Worm (Caenorhabditis elegans) whole organism, midembryonic: ENCODE data around the gene ubc-8.
A peak's percentile ranks its signal among the peaks of the same experiment; 100 is the strongest.

Experiments
- T22C8.4 ChIP-seq: fragments of 200-800 bp; sonication (Bioruptor generic); IDR thresholded peaks from 2 replicates; pipeline ENCODE4 v1.3.6; 2022; ENCODE audit warnings: missing genetic modification characterization, missing compliant biosample characterization
- cog-1 ChIP-seq: sonication (generic microtip); optimal IDR thresholded peaks from 2 replicates; lab custom pipeline; 2016; ENCODE audit warnings: missing genetic modification characterization, missing compliant biosample characterization
- flt-1 ChIP-seq: fragments of 200-800 bp; sonication (Bioruptor generic); IDR thresholded peaks from 2 replicates; pipeline ENCODE4 v1.3.6; 2022; ENCODE audit warnings: missing genetic modification characterization, missing compliant biosample characterization
- klf-2 ChIP-seq: fragments of 200-800 bp; sonication (Bioruptor generic); conservative IDR thresholded peaks from 2 replicates; pipeline ENCODE4 v1.3.6; 2022; ENCODE audit warnings: missing genetic modification reagents, missing genetic modification characterization, missing compliant biosample characterization
- med-1 ChIP-seq: sonication (generic microtip); optimal IDR thresholded peaks from 2 replicates; lab custom pipeline; 2017; ENCODE audit warnings: missing genetic modification characterization, mild to moderate bottlenecking, missing compliant biosample characterization, antibody characterized with exemption, missing genetic modification reagents; ENCODE audit not compliant: insufficient read depth
- ref-1 ChIP-seq: fragments of 200-800 bp; sonication (Bioruptor generic); conservative IDR thresholded peaks from 2 replicates; pipeline ENCODE4 v1.3.6; 2022; ENCODE audit warnings: missing genetic modification reagents, missing genetic modification characterization, missing compliant biosample characterization
- tab-1 ChIP-seq: fragments of 200-800 bp; sonication (Bioruptor generic); IDR thresholded peaks from 2 replicates; pipeline ENCODE4 v1.3.6; 2022; ENCODE audit warnings: missing genetic modification characterization, missing compliant biosample characterization
- ztf-23 ChIP-seq: fragments of 200-800 bp; sonication (Bioruptor generic); IDR thresholded peaks from 2 replicates; pipeline ENCODE4 v1.3.6; 2022; ENCODE audit warnings: missing genetic modification reagents, missing genetic modification characterization, missing compliant biosample characterization
- ztf-29 ChIP-seq: fragments of 200-800 bp; sonication (Bioruptor generic); IDR thresholded peaks from 2 replicates; pipeline ENCODE4 v1.3.6; 2022; ENCODE audit warnings: missing genetic modification reagents, missing genetic modification characterization, missing compliant biosample characterization

The ubc-8 gene

DNA sequence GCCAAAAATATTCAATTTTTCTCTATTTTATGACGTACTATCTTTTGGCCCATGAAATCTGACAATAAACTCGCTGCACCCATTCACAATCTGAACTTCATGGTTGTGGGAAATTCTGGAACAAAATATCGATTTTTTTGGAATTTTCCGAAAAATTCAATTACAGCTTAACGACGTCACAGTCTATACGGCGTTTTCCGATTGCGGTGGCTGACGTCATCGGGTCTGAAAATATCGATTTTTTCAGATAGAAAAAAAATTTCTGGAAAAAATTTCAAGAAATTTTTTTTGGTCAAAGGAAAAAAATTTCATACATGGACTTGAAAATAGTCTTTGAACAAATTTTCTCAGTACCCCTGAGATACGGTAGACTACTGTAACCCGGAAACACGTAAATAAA lies at the start of gene ubc-8:
Gene ubc-8, minus strand, starts transcription at position 227 of the 400 bp plus-strand sequence.
- TF ChIP-seq ztf-23 (GFP tag; lab: Robert Waterston, UW) (no peak), T22C8.4 (GFP tag; lab: Robert Waterston, UW) (0 out of 2 replicates have a peak, but pooled peaks have one; percentile 40)

DNA sequence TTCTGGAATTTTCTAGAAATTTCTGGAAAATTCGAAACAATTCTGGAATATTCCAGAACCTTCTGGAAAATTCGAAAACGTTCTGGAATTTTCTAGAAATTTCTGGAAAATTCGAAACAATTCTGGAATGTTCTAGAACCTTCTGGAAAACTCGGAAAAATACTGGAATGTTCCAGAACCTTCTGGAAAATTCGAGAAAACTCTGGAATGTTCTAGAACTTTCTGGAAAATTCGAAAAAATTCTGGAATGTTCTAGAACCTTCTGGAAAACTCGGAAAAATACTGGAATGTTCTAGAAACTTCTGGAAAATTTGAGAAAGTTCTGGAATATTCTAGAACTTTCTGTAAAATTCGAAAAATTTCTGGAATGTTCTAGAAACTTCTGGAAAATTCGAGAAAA lies 49.0 kb upstream of the ubc-8 start:
- TF ChIP-seq flt-1, result peak; percentile 71

DNA sequence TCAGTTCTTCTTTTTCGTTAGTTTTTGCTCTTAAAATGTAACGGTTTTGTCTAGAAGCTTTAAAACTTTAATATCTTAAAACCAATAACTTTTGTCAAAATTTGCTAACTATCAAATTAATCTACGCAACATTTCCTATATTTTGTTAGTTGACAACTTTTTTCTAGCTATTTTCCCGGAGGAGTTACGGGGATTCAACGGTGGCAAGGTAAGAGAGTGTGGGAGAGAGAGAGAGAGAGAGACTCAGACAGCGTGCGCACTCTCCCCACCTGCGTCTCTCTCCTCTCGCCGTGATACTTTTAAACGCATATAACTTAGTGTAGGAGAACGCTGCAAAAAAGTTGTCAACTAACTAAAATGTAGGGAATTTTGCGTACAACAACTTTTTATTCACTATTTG lies 46.5 kb upstream of the ubc-8 start:
- TF ChIP-seq ztf-29 (no peak), T22C8.4 (GFP tag; lab: Robert Waterston, UW) (no peak), ref-1 (GFP tag; lab: Robert Waterston, UW) (no peak), flt-1 (no peak), med-1 (GFP tag; lab: Kevin White, UChicago) (no peak)

DNA sequence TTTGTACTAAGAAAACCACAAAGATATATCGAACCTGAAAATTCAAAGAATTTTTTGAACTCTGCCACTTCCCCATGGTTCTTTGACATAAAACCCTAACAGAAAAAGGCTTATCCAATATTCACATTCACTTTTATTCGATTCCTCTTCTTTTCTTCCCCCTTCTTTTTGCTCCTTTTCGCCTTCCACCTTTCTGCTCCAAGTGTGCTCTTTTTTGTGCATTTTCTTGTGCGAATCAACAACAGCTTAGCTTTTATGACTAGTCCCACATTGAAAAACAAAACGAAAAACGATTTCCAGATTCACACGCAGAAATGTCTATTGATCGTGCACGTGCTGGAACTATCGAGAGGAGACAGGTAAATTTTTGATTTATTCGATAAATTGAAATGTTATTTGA lies 44.5 kb upstream of the ubc-8 start, which contains the start of gene Y54G2A.41:
Gene Y54G2A.41, plus strand, starts transcription at position 301 of the 400 bp plus-strand sequence.
- TF ChIP-seq med-1 (GFP tag; lab: Kevin White, UChicago), result no peak
- TF ChIP-seq ref-1 (GFP tag; lab: Robert Waterston, UW), result no peak
- TF ChIP-seq ztf-23 (GFP tag; lab: Robert Waterston, UW), result no peak
- no peak for TF ChIP-seq T22C8.4 (GFP tag; lab: Robert Waterston, UW)
- TF ChIP-seq flt-1, result no peak
- no peak for TF ChIP-seq klf-2 (GFP tag; lab: Robert Waterston, UW)
- no peak for TF ChIP-seq tab-1 (GFP tag; lab: Robert Waterston, UW)
- no peak for TF ChIP-seq ztf-29

DNA sequence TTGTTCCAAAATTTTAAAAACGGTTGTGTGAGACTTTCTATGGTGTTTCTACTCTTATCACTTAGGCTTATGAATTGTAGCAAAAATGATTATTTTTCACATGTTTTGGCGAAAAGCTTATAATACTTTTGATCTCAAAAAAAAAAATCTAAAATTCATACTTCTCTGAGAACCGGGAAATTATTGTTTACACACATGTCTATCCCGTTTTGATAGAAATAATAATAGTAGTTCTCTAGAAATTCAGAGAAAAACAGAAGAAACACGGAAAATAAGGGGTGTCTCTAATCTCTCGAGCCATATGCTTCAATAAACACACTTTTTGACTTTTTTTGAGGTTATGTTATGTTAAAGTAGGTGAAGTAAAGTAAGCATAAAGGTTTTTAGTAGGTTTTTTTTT lies 43.6 kb upstream of the ubc-8 start:
- TF ChIP-seq med-1 (GFP tag; lab: Kevin White, UChicago) (no peak), ztf-29 (no peak), T22C8.4 (GFP tag; lab: Robert Waterston, UW) (no peak), tab-1 (GFP tag; lab: Robert Waterston, UW) (no peak), ztf-23 (GFP tag; lab: Robert Waterston, UW) (no peak), klf-2 (GFP tag; lab: Robert Waterston, UW) (no peak), cog-1 (no peak), ref-1 (GFP tag; lab: Robert Waterston, UW) (no peak), flt-1 (no peak)

DNA sequence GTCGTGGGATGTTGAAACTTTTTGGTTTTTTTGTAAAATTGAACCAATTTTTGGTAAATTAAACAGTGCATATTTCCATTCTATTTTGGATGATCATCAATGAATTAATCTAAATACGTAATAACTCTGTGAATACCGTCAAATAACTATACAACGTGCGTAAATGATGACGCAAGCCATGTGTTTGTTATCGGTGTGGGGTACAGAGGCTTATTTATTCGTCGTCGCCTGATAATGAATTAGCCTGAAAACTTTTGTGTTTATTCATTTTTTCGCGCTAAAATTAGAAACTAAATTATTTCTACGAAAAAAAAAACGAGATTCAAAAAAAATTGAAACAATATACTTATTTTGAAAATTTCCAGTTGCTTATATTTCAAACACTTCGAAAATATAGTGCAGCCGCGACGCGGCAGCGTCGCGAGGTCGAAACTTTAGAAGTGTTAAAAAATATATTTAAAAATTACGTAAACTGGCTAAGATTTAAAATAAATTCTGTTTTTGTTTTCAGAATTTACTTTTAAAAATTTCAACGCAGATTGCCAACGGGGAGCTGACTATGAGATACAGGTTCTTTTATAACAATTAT lies 41.9 kb upstream of the ubc-8 start:
- TF ChIP-seq flt-1, result no peak
- TF ChIP-seq klf-2 (GFP tag; lab: Robert Waterston, UW), result no peak
- no peak for TF ChIP-seq ztf-29
- no peak for TF ChIP-seq tab-1 (GFP tag; lab: Robert Waterston, UW)
- no peak for TF ChIP-seq ref-1 (GFP tag; lab: Robert Waterston, UW)
- TF ChIP-seq cog-1, result no peak
- no peak for TF ChIP-seq ztf-23 (GFP tag; lab: Robert Waterston, UW)
- no peak for TF ChIP-seq T22C8.4 (GFP tag; lab: Robert Waterston, UW)
- TF ChIP-seq med-1 (GFP tag; lab: Kevin White, UChicago), result no peak

DNA sequence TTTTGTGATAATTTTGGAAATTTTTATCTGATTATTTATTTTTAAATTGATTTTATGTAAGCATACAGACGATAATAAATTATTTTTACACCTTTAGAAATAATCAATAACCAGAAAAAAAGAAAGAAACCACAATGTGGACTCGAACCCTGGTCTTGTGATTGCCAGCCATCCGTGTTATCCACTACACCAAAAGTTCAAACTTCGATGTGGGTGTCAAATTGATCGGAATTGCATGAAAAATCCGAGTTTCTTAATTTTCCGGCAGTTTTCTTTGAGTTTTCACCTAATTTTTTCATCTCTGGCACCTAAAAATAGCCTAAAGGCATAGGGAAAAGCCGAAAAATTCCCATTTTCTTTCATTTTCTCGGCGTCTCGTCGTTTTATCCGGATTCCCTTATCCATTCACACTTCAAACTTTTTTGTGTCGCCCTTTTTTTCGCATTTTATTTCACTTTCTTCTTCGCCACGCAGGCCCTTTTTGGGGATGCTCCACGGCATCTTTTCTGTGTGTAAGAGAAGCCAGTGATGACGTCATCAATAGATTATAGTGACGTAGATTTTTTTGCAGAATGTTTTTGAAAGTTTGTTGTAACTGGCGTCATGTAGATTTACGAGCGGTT lies 40.5 kb upstream of the ubc-8 start:
- TF ChIP-seq tab-1 (GFP tag; lab: Robert Waterston, UW), result no peak
- no peak for TF ChIP-seq med-1 (GFP tag; lab: Kevin White, UChicago)
- no peak for TF ChIP-seq ztf-23 (GFP tag; lab: Robert Waterston, UW)
- TF ChIP-seq ref-1 (GFP tag; lab: Robert Waterston, UW), result no peak
- no peak for TF ChIP-seq T22C8.4 (GFP tag; lab: Robert Waterston, UW)
- no peak for TF ChIP-seq ztf-29
- TF ChIP-seq klf-2 (GFP tag; lab: Robert Waterston, UW), result no peak
- no peak for TF ChIP-seq cog-1
- no peak for TF ChIP-seq flt-1

DNA sequence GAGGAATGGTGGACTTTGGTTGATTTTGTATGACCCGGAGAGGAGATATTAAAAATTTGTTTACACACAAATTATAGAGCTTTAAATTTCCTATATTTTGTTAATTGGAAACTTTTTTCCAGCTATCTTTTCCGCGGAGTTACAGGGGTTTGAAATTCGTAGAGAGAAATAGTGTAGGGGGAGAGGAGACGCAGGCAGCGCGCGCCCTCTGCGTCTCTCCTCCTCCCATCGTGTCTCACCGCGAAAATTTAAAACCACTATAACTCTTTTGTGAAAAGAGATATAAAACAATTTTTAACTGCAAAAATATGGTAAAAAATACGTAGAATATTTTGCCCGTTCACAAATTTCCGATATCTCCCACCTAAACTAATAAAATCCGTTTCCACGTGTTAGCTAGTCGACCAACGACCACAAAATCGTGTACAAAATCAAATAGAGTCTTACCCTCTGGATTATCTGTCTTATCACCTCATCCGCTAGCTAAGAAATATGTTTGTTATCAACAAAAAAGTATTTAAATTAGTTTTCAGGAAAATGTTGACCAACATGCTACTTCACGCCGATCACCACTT lies 35.5 kb upstream of the ubc-8 start, which contains the start of gene nhr-277:
Gene nhr-277, plus strand, starts transcription at position 525 of the 575 bp plus-strand sequence.
- TF ChIP-seq T22C8.4 (GFP tag; lab: Robert Waterston, UW) (no peak), cog-1 (no peak), klf-2 (GFP tag; lab: Robert Waterston, UW) (no peak), tab-1 (GFP tag; lab: Robert Waterston, UW) (no peak), flt-1 (no peak), med-1 (GFP tag; lab: Kevin White, UChicago) (no peak), ztf-23 (GFP tag; lab: Robert Waterston, UW) (no peak), ztf-29 (no peak), ref-1 (GFP tag; lab: Robert Waterston, UW) (no peak)

DNA sequence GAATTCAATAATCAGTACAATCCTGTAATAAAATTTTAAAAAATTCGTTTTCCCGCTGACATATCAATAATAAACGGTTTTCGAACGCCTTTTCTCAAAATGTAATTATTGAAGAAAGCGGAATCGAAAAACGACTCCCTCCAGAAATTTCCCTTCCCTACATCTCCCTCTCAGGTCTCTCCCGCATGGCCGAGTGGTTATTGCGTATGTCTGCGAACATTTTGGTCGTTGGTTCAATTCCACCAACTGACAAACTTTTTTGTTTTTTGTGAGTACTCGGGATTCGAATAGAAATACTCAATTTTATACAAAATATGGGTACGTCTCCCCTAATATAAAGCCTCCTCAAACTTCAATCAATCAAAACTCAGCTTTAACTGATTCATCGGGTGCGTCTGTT lies 33.0 kb upstream of the ubc-8 start:
- TF ChIP-seq flt-1 (peak; percentile 95), ztf-29 (peak; percentile 90), tab-1 (GFP tag; lab: Robert Waterston, UW) (peak; percentile 98), ztf-23 (GFP tag; lab: Robert Waterston, UW) (peak; percentile 96), T22C8.4 (GFP tag; lab: Robert Waterston, UW) (peak; percentile 94), klf-2 (GFP tag; lab: Robert Waterston, UW) (peak; percentile 95), ref-1 (GFP tag; lab: Robert Waterston, UW) (peak; percentile 89)

DNA sequence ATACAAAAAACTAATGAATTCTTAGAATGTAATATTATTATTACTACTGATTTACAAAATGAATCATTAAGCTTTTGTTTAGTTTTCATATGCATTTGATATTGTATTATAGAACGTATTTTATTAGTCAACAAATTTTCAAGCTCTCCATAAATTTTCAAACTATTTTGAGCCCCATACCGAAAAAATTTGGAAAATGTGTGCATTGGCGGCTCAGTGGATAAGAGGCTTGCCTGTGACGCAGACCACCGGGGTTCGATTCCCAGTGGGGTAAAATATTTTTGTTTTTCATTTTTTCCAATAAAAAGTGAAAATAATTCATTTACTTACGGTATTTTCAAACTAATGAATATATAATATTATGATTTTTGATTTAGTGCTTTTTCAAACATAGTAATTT lies 31.4 kb upstream of the ubc-8 start:
- TF ChIP-seq ztf-29 (no peak), med-1 (GFP tag; lab: Kevin White, UChicago) (no peak), tab-1 (GFP tag; lab: Robert Waterston, UW) (no peak), cog-1 (no peak), flt-1 (no peak), ztf-23 (GFP tag; lab: Robert Waterston, UW) (no peak), klf-2 (GFP tag; lab: Robert Waterston, UW) (no peak), T22C8.4 (GFP tag; lab: Robert Waterston, UW) (no peak), ref-1 (GFP tag; lab: Robert Waterston, UW) (no peak)
